Fruit fly (Drosophila melanogaster) whole organism, embryonic: ENCODE data around the gene CG15337.

Source experiments
- Ada2b ChIP-seq: fragments of 200-800 bp; sonication (Bioruptor generic); IDR thresholded peaks from 2 replicates; pipeline ENCODE4 v1.3.6; 2022; ENCODE audit warnings: missing biosample characterization, missing genetic modification characterization
- B-H2 ChIP-seq: fragments of 200-800 bp; sonication (Bioruptor generic); optimal IDR thresholded peaks from 2 replicates; lab custom pipeline; 2018; ENCODE audit warnings: missing biosample characterization, mild to moderate bottlenecking, missing genetic modification characterization
- CG10654 ChIP-seq: fragments of 200-800 bp; sonication (Bioruptor generic); optimal IDR thresholded peaks from 2 replicates; lab custom pipeline; 2016; ENCODE audit warnings: missing biosample characterization, missing genetic modification characterization
- CG12236 ChIP-seq: fragments of 200-800 bp; sonication (Bioruptor generic); optimal IDR thresholded peaks from 2 replicates; lab custom pipeline; 2016; ENCODE audit warnings: missing biosample characterization, missing genetic modification characterization
- CG12769 ChIP-seq: fragments of 200-800 bp; sonication (Bioruptor generic); optimal IDR thresholded peaks from 2 replicates; lab custom pipeline; 2019; ENCODE audit warnings: missing biosample characterization, mild to moderate bottlenecking, missing genetic modification characterization, moderate library complexity
- CG15696 ChIP-seq: fragments of 200-800 bp; sonication (Bioruptor generic); optimal IDR thresholded peaks from 2 replicates; lab custom pipeline; 2019; ENCODE audit warnings: missing biosample characterization, mild to moderate bottlenecking, missing genetic modification characterization, moderate library complexity
- CG16863 ChIP-seq: fragments of 200-800 bp; sonication (Bioruptor generic); optimal IDR thresholded peaks from 3 replicates; lab custom pipeline; 2016; ENCODE audit warnings: missing biosample characterization, missing genetic modification characterization
- CG17359 ChIP-seq: fragments of 200-800 bp; sonication (Bioruptor generic); optimal IDR thresholded peaks from 3 replicates; lab custom pipeline; 2018; ENCODE audit warnings: missing biosample characterization, mild to moderate bottlenecking, missing genetic modification characterization, moderate library complexity
- CG18599 ChIP-seq: fragments of 200-800 bp; sonication (Bioruptor generic); optimal IDR thresholded peaks from 3 replicates; lab custom pipeline; 2017; ENCODE audit warnings: missing biosample characterization, missing genetic modification characterization, mild to moderate bottlenecking, moderate library complexity, missing genetic modification reagents
- CG2199 ChIP-seq: fragments of 200-800 bp; sonication (Bioruptor generic); IDR thresholded peaks from 3 replicates; pipeline ENCODE4 v1.3.6; 2022; ENCODE audit warnings: missing biosample characterization, missing genetic modification characterization
- CG3065 ChIP-seq: fragments of 200-800 bp; sonication (Bioruptor generic); optimal IDR thresholded peaks from 2 replicates; lab custom pipeline; 2016; ENCODE audit warnings: missing biosample characterization, missing genetic modification characterization
- CG3995 ChIP-seq: fragments of 200-800 bp; sonication (Bioruptor generic); optimal IDR thresholded peaks from 3 replicates; lab custom pipeline; 2016; ENCODE audit warnings: missing biosample characterization, missing genetic modification characterization
- CG6654 ChIP-seq: fragments of 200-800 bp; sonication (Bioruptor generic); optimal IDR thresholded peaks from 2 replicates; lab custom pipeline; 2017; ENCODE audit warnings: missing biosample characterization, mild to moderate bottlenecking, missing genetic modification characterization
- CG6765 ChIP-seq: fragments of 200-800 bp; sonication (Bioruptor generic); optimal IDR thresholded peaks from 3 replicates; lab custom pipeline; 2017; ENCODE audit warnings: missing biosample characterization, mild to moderate bottlenecking, missing genetic modification characterization
- CG7556 ChIP-seq: fragments of 200-800 bp; sonication (Bioruptor generic); optimal IDR thresholded peaks from 2 replicates; lab custom pipeline; 2017; ENCODE audit warnings: missing biosample characterization, mild to moderate bottlenecking, missing genetic modification characterization
- CG9876 ChIP-seq: fragments of 200-800 bp; sonication (Bioruptor generic); optimal IDR thresholded peaks from 2 replicates; lab custom pipeline; 2016; ENCODE audit warnings: missing biosample characterization, missing genetic modification characterization
- Camta ChIP-seq: fragments of 200-800 bp; sonication (Bioruptor generic); optimal IDR thresholded peaks from 2 replicates; lab custom pipeline; 2016; ENCODE audit warnings: missing biosample characterization, missing genetic modification characterization
- D19A ChIP-seq: fragments of 200-800 bp; optimal IDR thresholded peaks from 3 replicates; lab custom pipeline; 2019; ENCODE audit warnings: missing biosample characterization, mild to moderate bottlenecking, missing genetic modification characterization, moderate library complexity
- Dip2 ChIP-seq: fragments of 200-800 bp; sonication (Bioruptor generic); IDR thresholded peaks from 2 replicates; pipeline ENCODE4 v1.3.6; 2022; ENCODE audit warnings: missing biosample characterization, missing genetic modification characterization
- E2f1 ChIP-seq: fragments of 200-800 bp; sonication (Bioruptor generic); IDR thresholded peaks from 2 replicates; pipeline ENCODE4 v1.3.6; 2022; ENCODE audit warnings: missing biosample characterization, missing genetic modification characterization
- E2f2 ChIP-seq: fragments of 200-800 bp; sonication (Bioruptor generic); IDR thresholded peaks from 2 replicates; pipeline ENCODE4 v1.3.6; 2022; ENCODE audit warnings: missing biosample characterization, missing genetic modification characterization
- Hey ChIP-seq: fragments of 200-800 bp; sonication (Bioruptor generic); optimal IDR thresholded peaks from 3 replicates; lab custom pipeline; 2018; ENCODE audit warnings: missing biosample characterization, mild to moderate bottlenecking, missing genetic modification characterization
- HmgD ChIP-seq: fragments of 200-800 bp; sonication (Bioruptor generic); optimal IDR thresholded peaks from 3 replicates; lab custom pipeline; 2016; ENCODE audit warnings: missing biosample characterization, missing genetic modification characterization
- Hr3 ChIP-seq: fragments of 200-800 bp; sonication (Bioruptor generic); optimal IDR thresholded peaks from 3 replicates; lab custom pipeline; 2016; ENCODE audit warnings: missing biosample characterization, missing genetic modification characterization
- MBD-R2 ChIP-seq: fragments of 200-800 bp; sonication (Bioruptor generic); IDR thresholded peaks from 2 replicates; pipeline ENCODE4 v1.3.6; 2022; ENCODE audit warnings: missing biosample characterization, missing genetic modification characterization
- MESR4 ChIP-seq: fragments of 200-800 bp; sonication (Bioruptor generic); optimal IDR thresholded peaks from 2 replicates; lab custom pipeline; 2018; ENCODE audit warnings: missing biosample characterization, mild to moderate bottlenecking, missing genetic modification characterization, moderate library complexity
- Med ChIP-seq: fragments of 200-800 bp; sonication (Bioruptor generic); peaks from one replicate; lab custom pipeline; 2016; ENCODE audit warnings: missing biosample characterization, missing genetic modification characterization, mild to moderate bottlenecking, inconsistent platforms, moderate library complexity
- amos ChIP-seq: fragments of 200-800 bp; sonication (Bioruptor generic); IDR thresholded peaks from 2 replicates; pipeline ENCODE4 v1.3.6; 2022; ENCODE audit warnings: missing biosample characterization, missing genetic modification characterization; ENCODE audit not compliant: partially characterized antibody
- ase ChIP-seq: fragments of 200-800 bp; sonication (Bioruptor generic); IDR thresholded peaks from 3 replicates; pipeline ENCODE4 v1.3.6; 2022; ENCODE audit warnings: missing biosample characterization, missing genetic modification characterization
- bigmax ChIP-seq: fragments of 200-800 bp; sonication (Bioruptor generic); optimal IDR thresholded peaks from 2 replicates; lab custom pipeline; 2018; ENCODE audit warnings: missing biosample characterization, mild to moderate bottlenecking, missing genetic modification characterization
- cato ChIP-seq: fragments of 200-800 bp; sonication (Bioruptor generic); optimal IDR thresholded peaks from 2 replicates; lab custom pipeline; 2016; ENCODE audit warnings: missing biosample characterization, missing genetic modification characterization, borderline replicate concordance
- cg ChIP-seq: fragments of 200-800 bp; sonication (Bioruptor generic); optimal IDR thresholded peaks from 3 replicates; lab custom pipeline; 2019; ENCODE audit warnings: missing biosample characterization, mild to moderate bottlenecking, missing genetic modification characterization, moderate library complexity
- chm ChIP-seq: fragments of 200-800 bp; sonication (Bioruptor generic); IDR thresholded peaks from 2 replicates; pipeline ENCODE4 v1.3.6; 2022; ENCODE audit warnings: missing biosample characterization, missing genetic modification characterization
- crc ChIP-seq: fragments of 200-800 bp; sonication (Bioruptor generic); optimal IDR thresholded peaks from 2 replicates; lab custom pipeline; 2016; ENCODE audit warnings: missing biosample characterization, missing genetic modification characterization
- crol ChIP-seq: fragments of 200-800 bp; sonication (Bioruptor generic); IDR thresholded peaks from 2 replicates; pipeline ENCODE4 v1.3.6; 2022; ENCODE audit warnings: missing biosample characterization, missing genetic modification characterization
- crp ChIP-seq, 2 experiments: fragments of 200-800 bp; sonication (Bioruptor generic); optimal IDR thresholded peaks; 2 replicates in 1 of 2; 3 replicates in 1 of 2; lab custom pipeline; 2017; ENCODE audit warnings: missing biosample characterization in 2 of 2, missing genetic modification characterization in 2 of 2, mild to moderate bottlenecking in 1 of 2, moderate library complexity in 1 of 2
- emc ChIP-seq: fragments of 200-800 bp; sonication (Bioruptor generic); optimal IDR thresholded peaks from 2 replicates; lab custom pipeline; 2016; ENCODE audit warnings: missing biosample characterization, missing genetic modification characterization
- ems ChIP-seq: fragments of 200-800 bp; sonication (Bioruptor generic); optimal IDR thresholded peaks from 3 replicates; lab custom pipeline; 2016; ENCODE audit warnings: missing biosample characterization, missing genetic modification characterization
- fru ChIP-seq: fragments of >200 bp; optimal IDR thresholded peaks from 2 replicates; lab custom pipeline; 2017
- gcm2 ChIP-seq: fragments of 200-800 bp; sonication (Bioruptor generic); optimal IDR thresholded peaks from 2 replicates; lab custom pipeline; 2016; ENCODE audit warnings: missing biosample characterization, missing genetic modification characterization
- gsb ChIP-seq: fragments of 200-800 bp; sonication (Bioruptor generic); IDR thresholded peaks from 2 replicates; pipeline ENCODE4 v1.3.6; 2022; ENCODE audit warnings: missing biosample characterization, missing genetic modification characterization
- hkb ChIP-seq, 2 experiments: fragments of 200-800 bp in 1 of 2; fragments of >200 bp in 1 of 2; sonication (Bioruptor generic) in 1 of 2; IDR thresholded peaks in 1 of 2; optimal IDR thresholded peaks in 1 of 2; 2 replicates each; pipeline versions ENCODE4 v1.3.6 to Lab custom; 2017 to 2022; ENCODE audit warnings: missing biosample characterization in 1 of 2, missing genetic modification characterization in 1 of 2
- lmd ChIP-seq: fragments of 200-800 bp; sonication (Bioruptor generic); IDR thresholded peaks from 2 replicates; pipeline ENCODE4 v1.3.6; 2022; ENCODE audit warnings: missing biosample characterization, missing genetic modification characterization
- oc ChIP-seq: fragments of 200-800 bp; sonication (Bioruptor generic); optimal IDR thresholded peaks from 2 replicates; lab custom pipeline; 2018; ENCODE audit warnings: missing biosample characterization, mild to moderate bottlenecking, missing genetic modification characterization, moderate library complexity
- pho ChIP-seq: fragments of 200-800 bp; sonication (Bioruptor generic); optimal IDR thresholded peaks from 2 replicates; lab custom pipeline; 2016; ENCODE audit warnings: missing biosample characterization, missing genetic modification characterization
- phol ChIP-seq: fragments of 200-800 bp; sonication (Bioruptor generic); optimal IDR thresholded peaks from 3 replicates; lab custom pipeline; 2018; ENCODE audit warnings: missing biosample characterization, mild to moderate bottlenecking, missing genetic modification characterization, moderate library complexity
- ranshi ChIP-seq: fragments of 200-800 bp; sonication (Bioruptor generic); IDR thresholded peaks from 2 replicates; pipeline ENCODE4 v1.3.6; 2022; ENCODE audit warnings: missing biosample characterization, missing genetic modification characterization
- sd ChIP-seq: fragments of 200-800 bp; sonication (Bioruptor generic); optimal IDR thresholded peaks from 3 replicates; lab custom pipeline; 2018; ENCODE audit warnings: missing biosample characterization, mild to moderate bottlenecking, missing genetic modification characterization, moderate library complexity
- sens-2 ChIP-seq: fragments of 200-800 bp; sonication (Bioruptor generic); IDR thresholded peaks from 2 replicates; pipeline ENCODE4 v1.3.6; 2022; ENCODE audit warnings: missing biosample characterization, missing genetic modification characterization
- tna ChIP-seq: fragments of 200-800 bp; sonication (Bioruptor generic); IDR thresholded peaks from 2 replicates; pipeline ENCODE4 v1.3.6; 2022; ENCODE audit warnings: missing biosample characterization, missing genetic modification characterization; ENCODE audit not compliant: partially characterized antibody
- usp ChIP-seq: fragments of >200 bp; optimal IDR thresholded peaks from 2 replicates; lab custom pipeline; 2017; ENCODE audit warnings: missing biosample characterization, missing genetic modification characterization
- vvl ChIP-seq: fragments of 200-800 bp; sonication (Bioruptor generic); IDR thresholded peaks from 2 replicates; pipeline ENCODE4 v1.3.6; 2022; ENCODE audit warnings: missing biosample characterization, missing genetic modification characterization

CG15337 gene

dm6 chrX:8194559-8194958 is 34.7 kb downstream of the CG15337 start (continued):
- no peak for TF ChIP-seq E2f1
- TF ChIP-seq CG15696 (tag; lab: Kevin White, UChicago), result no peak
- TF ChIP-seq CG3995 (GFP tag; lab: Kevin White, UChicago), result no peak
- TF ChIP-seq ems (GFP tag; lab: Kevin White, UChicago), result no peak
- no peak for TF ChIP-seq D19A (tag; lab: Kevin White, UChicago)
- TF ChIP-seq amos (GFP tag; lab: Robert Waterston, UW), result no peak
- TF ChIP-seq cato (GFP tag; lab: Kevin White, UChicago), result no peak
- no peak for TF ChIP-seq ase (GFP tag; lab: Robert Waterston, UW)
- no peak for TF ChIP-seq emc (GFP tag; lab: Kevin White, UChicago)
- TF ChIP-seq CG6765, result no peak
- TF ChIP-seq sens-2, result no peak
- no peak for TF ChIP-seq crp (GFP tag; optimal IDR thresholded peaks at IDR 0.05; lab: Kevin White, UChicago)
- no peak for TF ChIP-seq Hr3
- TF ChIP-seq CG12236 (GFP tag; lab: Kevin White, UChicago), result no peak
- TF ChIP-seq CG2199 (GFP tag; lab: Robert Waterston, UW), result no peak
- TF ChIP-seq crol (GFP tag; lab: Robert Waterston, UW), result peak; percentile 43; the same call in 1 of the 2 replicates
- no peak for TF ChIP-seq CG10654 (GFP tag; lab: Kevin White, UChicago)
- no peak for TF ChIP-seq hkb (optimal IDR thresholded peaks at IDR 0.05; lab: Kevin White, UChicago)
- no peak for TF ChIP-seq hkb (GFP tag; IDR thresholded peaks at IDR 0.05; lab: Robert Waterston, UW)
- TF ChIP-seq usp (GFP tag; lab: Kevin White, UChicago), result no peak
- peak; percentile 11 for TF ChIP-seq cg (GFP tag; lab: Kevin White, UChicago)
- no peak for TF ChIP-seq tna (GFP tag; lab: Robert Waterston, UW)
- no peak for TF ChIP-seq lmd (GFP tag; lab: Robert Waterston, UW)
- no peak for TF ChIP-seq CG17359 (tag; lab: Kevin White, UChicago)
- TF ChIP-seq B-H2, result no peak
- TF ChIP-seq E2f2 (GFP tag; lab: Robert Waterston, UW), result no peak
- TF ChIP-seq CG18599 (GFP tag; lab: Kevin White, UChicago), result no peak
- no peak for TF ChIP-seq gcm2 (GFP tag; lab: Kevin White, UChicago)
- TF ChIP-seq CG12769 (tag; lab: Kevin White, UChicago), result peak; percentile 63
- no peak for TF ChIP-seq CG7556 (GFP tag; lab: Kevin White, UChicago)
- no peak for TF ChIP-seq MESR4 (GFP tag; lab: Kevin White, UChicago)
- no peak for TF ChIP-seq Ada2b (GFP tag; lab: Robert Waterston, UW)
- TF ChIP-seq pho, result no peak
- TF ChIP-seq ranshi (GFP tag; lab: Robert Waterston, UW), result no peak
- no peak for TF ChIP-seq CG16863 (GFP tag; lab: Kevin White, UChicago)
- TF ChIP-seq crc, result no peak
- no peak for TF ChIP-seq Hey (tag; lab: Kevin White, UChicago)
- no peak for TF ChIP-seq gsb
- peak; percentile 81 for TF ChIP-seq bigmax
- TF ChIP-seq oc (tag; lab: Kevin White, UChicago), result peak; percentile 74
- TF ChIP-seq sd (tag; lab: Kevin White, UChicago), result peak; percentile 55
- no peak for TF ChIP-seq chm (GFP tag; lab: Robert Waterston, UW)
- no peak for TF ChIP-seq Camta
- no peak for TF ChIP-seq fru (lab: Kevin White, UChicago)
- no peak for TF ChIP-seq HmgD
- 0 out of 2 replicates have a peak, but pooled peaks have one; percentile 19 for TF ChIP-seq vvl (GFP tag; lab: Robert Waterston, UW)
- no peak for TF ChIP-seq MBD-R2 (GFP tag; lab: Robert Waterston, UW)
- no peak for TF ChIP-seq phol
- no peak for TF ChIP-seq Dip2 (GFP tag; lab: Robert Waterston, UW)
- TF ChIP-seq CG3065 (GFP tag; lab: Kevin White, UChicago), result no peak
- peak; percentile 95 for TF ChIP-seq CG6654
- no peak for TF ChIP-seq CG9876 (GFP tag; lab: Kevin White, UChicago)
- TF ChIP-seq Med (GFP tag; lab: Kevin White, UChicago), result peak; percentile 71
